Fruit fly (Drosophila melanogaster) S2 (cell line): ENCODE results near the gene CG6013.

Experiments
- CG8478 ChIP-seq: fragments of >200 bp; optimal IDR thresholded peaks from 2 replicates; lab custom pipeline; 2018
- CTCF ChIP-seq, 2 experiments: fragments of >200 bp; optimal IDR thresholded peaks; 2 replicates each; lab custom pipeline; 2018

- TF ChIP-seq CTCF (optimal IDR thresholded peaks at IDR 0.05; lab: Kevin White, UChicago) = no peak
- no peak for TF ChIP-seq CG8478 (lab: Kevin White, UChicago)
Measured at dm6 chr3R:19017318-19018043, 13.8 kb upstream of the CG6013 start.
